Worm (Caenorhabditis elegans) whole organism, midembryonic: ENCODE data around the gene Y14H12A.1.

Experiments
- T22C8.4 ChIP-seq: fragments of 200-800 bp; sonication (Bioruptor generic); IDR thresholded peaks from 2 replicates; pipeline ENCODE4 v1.3.6; 2022; ENCODE audit warnings: missing genetic modification characterization, missing compliant biosample characterization
- cog-1 ChIP-seq: sonication (generic microtip); optimal IDR thresholded peaks from 2 replicates; lab custom pipeline; 2016; ENCODE audit warnings: missing genetic modification characterization, missing compliant biosample characterization
- flt-1 ChIP-seq: fragments of 200-800 bp; sonication (Bioruptor generic); IDR thresholded peaks from 2 replicates; pipeline ENCODE4 v1.3.6; 2022; ENCODE audit warnings: missing genetic modification characterization, missing compliant biosample characterization
- klf-2 ChIP-seq: fragments of 200-800 bp; sonication (Bioruptor generic); conservative IDR thresholded peaks from 2 replicates; pipeline ENCODE4 v1.3.6; 2022; ENCODE audit warnings: missing genetic modification reagents, missing genetic modification characterization, missing compliant biosample characterization
- med-1 ChIP-seq: sonication (generic microtip); optimal IDR thresholded peaks from 2 replicates; lab custom pipeline; 2017; ENCODE audit warnings: missing genetic modification characterization, mild to moderate bottlenecking, missing compliant biosample characterization, antibody characterized with exemption, missing genetic modification reagents; ENCODE audit not compliant: insufficient read depth
- ref-1 ChIP-seq: fragments of 200-800 bp; sonication (Bioruptor generic); conservative IDR thresholded peaks from 2 replicates; pipeline ENCODE4 v1.3.6; 2022; ENCODE audit warnings: missing genetic modification reagents, missing genetic modification characterization, missing compliant biosample characterization
- tab-1 ChIP-seq: fragments of 200-800 bp; sonication (Bioruptor generic); IDR thresholded peaks from 2 replicates; pipeline ENCODE4 v1.3.6; 2022; ENCODE audit warnings: missing genetic modification characterization, missing compliant biosample characterization
- ztf-23 ChIP-seq: fragments of 200-800 bp; sonication (Bioruptor generic); IDR thresholded peaks from 2 replicates; pipeline ENCODE4 v1.3.6; 2022; ENCODE audit warnings: missing genetic modification reagents, missing genetic modification characterization, missing compliant biosample characterization
- ztf-29 ChIP-seq: fragments of 200-800 bp; sonication (Bioruptor generic); IDR thresholded peaks from 2 replicates; pipeline ENCODE4 v1.3.6; 2022; ENCODE audit warnings: missing genetic modification reagents, missing genetic modification characterization, missing compliant biosample characterization

DNA sequence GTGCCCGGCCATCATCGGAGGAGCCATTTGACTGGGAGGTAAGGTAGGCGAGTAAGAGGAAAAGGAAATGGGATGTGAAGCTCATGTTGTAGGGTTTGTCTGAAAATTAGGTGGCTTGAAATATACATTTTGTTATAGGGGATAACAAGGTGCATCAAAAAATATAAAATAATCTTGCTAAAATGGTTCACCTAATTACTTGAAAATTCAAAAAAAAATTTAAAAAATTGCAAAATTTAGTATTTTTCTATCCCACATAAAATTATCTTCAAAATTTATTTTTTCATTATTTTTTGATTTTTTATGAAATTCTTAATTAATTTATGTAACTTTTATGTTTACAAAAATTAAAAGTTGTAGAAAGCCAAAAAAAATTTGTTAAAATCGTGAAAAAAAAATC lies 25.6 kb downstream of the Y14H12A.1 start, which contains the start of gene K07D4.6:
- TF ChIP-seq med-1 (GFP tag; lab: Kevin White, UChicago) (no peak), cog-1 (tag; lab: Kevin White, UChicago) (no peak), T22C8.4 (GFP tag; lab: Robert Waterston, UW) (no peak), ztf-29 (GFP tag; lab: Robert Waterston, UW) (no peak), flt-1 (no peak), ztf-23 (GFP tag; lab: Robert Waterston, UW) (no peak), tab-1 (GFP tag; lab: Robert Waterston, UW) (no peak), ref-1 (no peak), klf-2 (GFP tag; lab: Robert Waterston, UW) (no peak)
